Worm (Caenorhabditis elegans) whole organism, L2 larva: ENCODE data around the gene clec-47.

ENCODE experiments used
- ceh-16 ChIP-seq: fragments of 150-350 bp; optimal IDR thresholded peaks from 2 replicates; lab custom pipeline; 2014; ENCODE audit warnings: missing biosample characterization, missing genetic modification characterization
- ceh-82 ChIP-seq: fragments of 150-350 bp; optimal IDR thresholded peaks from 2 replicates; lab custom pipeline; 2014; ENCODE audit warnings: missing biosample characterization, missing genetic modification characterization
- gmeb-1 ChIP-seq: fragments of 150-350 bp; optimal IDR thresholded peaks from 2 replicates; lab custom pipeline; 2014; ENCODE audit warnings: missing biosample characterization, missing genetic modification characterization
- lsy-2 ChIP-seq, 2 experiments: fragments of 150-350 bp in 1 of 2; sonication (generic microtip) in 1 of 2; optimal IDR thresholded peaks; 2 replicates each; lab custom pipeline; 2014 to 2017; ENCODE audit warnings: missing biosample characterization in 2 of 2, missing genetic modification characterization in 2 of 2
- mab-5 ChIP-seq: fragments of 150-350 bp; optimal IDR thresholded peaks from 2 replicates; lab custom pipeline; 2014; ENCODE audit warnings: missing biosample characterization, missing genetic modification characterization
- mbf-1 ChIP-seq: sonication (generic microtip); optimal IDR thresholded peaks from 2 replicates; lab custom pipeline; 2017; ENCODE audit warnings: missing biosample characterization, missing genetic modification characterization
- nhr-11 ChIP-seq: fragments of 150-350 bp; optimal IDR thresholded peaks from 2 replicates; lab custom pipeline; 2014; ENCODE audit warnings: missing biosample characterization, missing genetic modification characterization
- nhr-237 ChIP-seq: fragments of 150-350 bp; optimal IDR thresholded peaks from 2 replicates; lab custom pipeline; 2014; ENCODE audit warnings: missing biosample characterization, missing genetic modification characterization
- peb-1 ChIP-seq: fragments of 150-350 bp; optimal IDR thresholded peaks from 2 replicates; lab custom pipeline; 2014; ENCODE audit warnings: missing biosample characterization, missing genetic modification characterization
- snpc-4 ChIP-seq: fragments of 150-350 bp; optimal IDR thresholded peaks from 2 replicates; lab custom pipeline; 2014; ENCODE audit warnings: missing biosample characterization, missing genetic modification characterization
- unc-62 ChIP-seq: fragments of 150-350 bp; optimal IDR thresholded peaks from 2 replicates; lab custom pipeline; 2014; ENCODE audit warnings: missing biosample characterization, missing genetic modification reagents, missing genetic modification characterization
- ztf-11 ChIP-seq: sonication (generic microtip); optimal IDR thresholded peaks from 2 replicates; lab custom pipeline; 2017; ENCODE audit warnings: missing biosample characterization, missing genetic modification characterization

DNA sequence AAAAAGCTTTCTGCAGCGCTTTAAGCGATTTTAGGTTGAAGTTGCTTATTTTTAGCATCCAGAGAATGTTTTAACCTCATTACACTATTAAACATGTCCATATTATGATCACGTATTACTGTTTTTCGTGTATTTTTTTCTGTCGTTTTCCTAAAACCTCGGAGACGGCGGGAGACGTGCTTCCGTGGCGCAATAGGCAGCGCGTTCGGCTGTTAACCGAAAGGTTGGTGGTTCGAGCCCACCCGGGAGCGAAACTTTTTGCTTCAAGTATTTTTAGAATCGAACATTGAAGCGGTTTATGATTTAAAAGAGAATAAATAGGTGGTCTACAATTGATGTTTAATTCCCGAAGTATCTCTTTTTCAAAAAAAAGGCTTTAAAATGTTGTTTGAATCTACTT lies 19.1 kb upstream of the clec-47 start:
- no peak for TF ChIP-seq ceh-82 (tag; lab: Kevin White, UChicago)
- TF ChIP-seq snpc-4 (tag; lab: Kevin White, UChicago) = no peak
- TF ChIP-seq peb-1 (tag; lab: Kevin White, UChicago) = no peak
- TF ChIP-seq lsy-2 (tag; optimal IDR thresholded peaks at IDR 0.05; lab: Kevin White, UChicago) = no peak
- no peak for TF ChIP-seq mbf-1 (tag; lab: Kevin White, UChicago)
- TF ChIP-seq mab-5 = no peak
- TF ChIP-seq nhr-237 = no peak
- TF ChIP-seq unc-62 = no peak
- TF ChIP-seq nhr-11 (tag; lab: Kevin White, UChicago) = no peak
- TF ChIP-seq ztf-11 (tag; lab: Kevin White, UChicago) = no peak
- TF ChIP-seq gmeb-1 (tag; lab: Kevin White, UChicago) = no peak
- TF ChIP-seq ceh-16 (tag; lab: Kevin White, UChicago) = no peak
